Worm (Caenorhabditis elegans) whole organism, L4 larva: Measurements from ENCODE around the gene pdzd-8.

ENCODE experiments used
- R02D3.7 ChIP-seq: fragments of 150-350 bp; sonication (generic microtip); optimal IDR thresholded peaks from 3 replicates; lab custom pipeline; 2014; ENCODE audit warnings: missing biosample characterization, missing genetic modification characterization
- Y105C5A.15 ChIP-seq: fragments of 200-800 bp; sonication (Bioruptor generic); IDR thresholded peaks from 2 replicates; pipeline ENCODE4 v1.3.6; 2022; ENCODE audit warnings: missing genetic modification characterization, missing compliant biosample characterization
- ZK546.5 ChIP-seq, 2 experiments: sonication (generic microtip); optimal IDR thresholded peaks; 2 replicates each; lab custom pipeline; 2017; ENCODE audit warnings: missing biosample characterization in 2 of 2, missing genetic modification characterization in 2 of 2
- ceh-28 ChIP-seq: fragments of 150-350 bp; optimal IDR thresholded peaks from 2 replicates; lab custom pipeline; 2014; ENCODE audit warnings: missing biosample characterization, missing genetic modification reagents, missing genetic modification characterization
- duxl-1 ChIP-seq: sonication (generic microtip); optimal IDR thresholded peaks from 2 replicates; lab custom pipeline; 2016; ENCODE audit warnings: mild to moderate bottlenecking, missing genetic modification characterization, moderate library complexity, missing compliant biosample characterization; ENCODE audit not compliant: poor library complexity
- lin-13 ChIP-seq: fragments of 150-350 bp; optimal IDR thresholded peaks from 2 replicates; lab custom pipeline; 2014; ENCODE audit warnings: missing biosample characterization, missing genetic modification reagents, missing genetic modification characterization
- lin-39 ChIP-seq: fragments of 150-350 bp; optimal IDR thresholded peaks from 2 replicates; lab custom pipeline; 2014; ENCODE audit warnings: missing biosample characterization, missing genetic modification reagents, missing genetic modification characterization
- madf-5 ChIP-seq, 2 experiments: fragments of 200-800 bp; sonication (Bioruptor generic); IDR thresholded peaks; 2 replicates each; pipeline ENCODE4 v1.3.6; 2022; ENCODE audit warnings: missing compliant biosample characterization in 2 of 2, missing genetic modification characterization in 2 of 2
- mdl-1 ChIP-seq, 2 experiments: fragments of 150-350 bp in 1 of 2; sonication (generic microtip) in 1 of 2; optimal IDR thresholded peaks; 2 replicates each; lab custom pipeline; 2014 to 2017; ENCODE audit warnings: missing biosample characterization in 2 of 2, missing genetic modification characterization in 2 of 2
- mxl-2 ChIP-seq: fragments of 200-800 bp; sonication (Bioruptor generic); conservative IDR thresholded peaks from 2 replicates; pipeline ENCODE4 v1.3.6; 2022; ENCODE audit warnings: missing genetic modification reagents, missing genetic modification characterization, missing compliant biosample characterization
- nhr-10 ChIP-seq: fragments of 150-350 bp; optimal IDR thresholded peaks from 2 replicates; lab custom pipeline; 2014; ENCODE audit warnings: missing biosample characterization, missing genetic modification characterization
- nhr-237 ChIP-seq: sonication (generic microtip); optimal IDR thresholded peaks from 2 replicates; lab custom pipeline; 2017; ENCODE audit warnings: missing biosample characterization, missing genetic modification characterization
- snpc-4 ChIP-seq: fragments of 150-350 bp; optimal IDR thresholded peaks from 2 replicates; lab custom pipeline; 2014; ENCODE audit warnings: missing biosample characterization, missing genetic modification characterization
- spr-3 ChIP-seq: fragments of 200-800 bp; sonication (Bioruptor generic); optimal IDR thresholded peaks from 2 replicates; lab custom pipeline; 2018; ENCODE audit warnings: mild to moderate bottlenecking, missing genetic modification characterization, missing compliant biosample characterization

- no peak for TF ChIP-seq spr-3 (GFP tag; lab: Kevin White, UChicago)
- no peak for TF ChIP-seq mdl-1 (tag; optimal IDR thresholded peaks at IDR 0.05; lab: Kevin White, UChicago)
- no peak for TF ChIP-seq Y105C5A.15
- no peak for TF ChIP-seq snpc-4 (tag; lab: Kevin White, UChicago)
- no peak for TF ChIP-seq nhr-237 (tag; lab: Kevin White, UChicago)
- TF ChIP-seq nhr-10 (tag; lab: Kevin White, UChicago): no peak
- TF ChIP-seq lin-39 (tag; lab: Kevin White, UChicago): no peak
- no peak for TF ChIP-seq madf-5 (GFP tag; IDR thresholded peaks at IDR 0.05; lab: Robert Waterston, UW)
- TF ChIP-seq mxl-2: no peak
- no peak for TF ChIP-seq ZK546.5 (tag; optimal IDR thresholded peaks at IDR 0.05; lab: Kevin White, UChicago)
- no peak for TF ChIP-seq lin-13
- TF ChIP-seq R02D3.7 (tag; lab: Kevin White, UChicago): no peak
- no peak for TF ChIP-seq duxl-1
- TF ChIP-seq ceh-28 (tag; lab: Kevin White, UChicago): no peak
These were observed 32.6 kb downstream of the pdzd-8 start for ce11 chrIV:9007947-9008346.
